Fruit fly (Drosophila melanogaster) whole organism, embryonic: ENCODE measurements around the gene how.
A peak's percentile ranks its signal among the peaks of the same experiment; 100 is the strongest.

Experiments used
- ATbp ChIP-seq: fragments of 200-800 bp; sonication (Bioruptor generic); optimal IDR thresholded peaks from 2 replicates; lab custom pipeline; 2017; ENCODE audit warnings: missing biosample characterization, mild to moderate bottlenecking, missing genetic modification characterization, missing genetic modification reagents
- Asciz ChIP-seq: fragments of 200-800 bp; sonication (Bioruptor generic); optimal IDR thresholded peaks from 2 replicates; lab custom pipeline; 2017; ENCODE audit warnings: missing biosample characterization, mild to moderate bottlenecking, missing genetic modification characterization, missing genetic modification reagents
- BtbVII ChIP-seq: fragments of 200-800 bp; sonication (Bioruptor generic); optimal IDR thresholded peaks from 3 replicates; lab custom pipeline; 2017; ENCODE audit warnings: missing biosample characterization, mild to moderate bottlenecking, missing genetic modification characterization
- CG10147 ChIP-seq: fragments of 200-800 bp; sonication (Bioruptor generic); optimal IDR thresholded peaks from 2 replicates; lab custom pipeline; 2019; ENCODE audit warnings: missing biosample characterization, mild to moderate bottlenecking, missing genetic modification characterization, moderate library complexity
- CG10274 ChIP-seq: fragments of 200-800 bp; sonication (Bioruptor generic); optimal IDR thresholded peaks from 3 replicates; lab custom pipeline; 2017; ENCODE audit warnings: missing biosample characterization, mild to moderate bottlenecking, missing genetic modification characterization
- CG10431 ChIP-seq: fragments of 200-800 bp; sonication (Bioruptor generic); optimal IDR thresholded peaks from 3 replicates; lab custom pipeline; 2018; ENCODE audit warnings: missing biosample characterization, mild to moderate bottlenecking, missing genetic modification characterization
- CG10565 ChIP-seq: fragments of 200-800 bp; sonication (Bioruptor generic); optimal IDR thresholded peaks from 3 replicates; lab custom pipeline; 2016; ENCODE audit warnings: missing biosample characterization, mild to moderate bottlenecking, missing genetic modification characterization
- CG10979 ChIP-seq: fragments of 200-800 bp; sonication (Bioruptor generic); optimal IDR thresholded peaks from 2 replicates; lab custom pipeline; 2018; ENCODE audit warnings: missing biosample characterization, mild to moderate bottlenecking, missing genetic modification characterization, moderate library complexity
- CG11247 ChIP-seq: fragments of 200-800 bp; sonication (Bioruptor generic); IDR thresholded peaks from 2 replicates; pipeline ENCODE4 v1.3.6; 2022; ENCODE audit warnings: missing biosample characterization, missing genetic modification characterization
- CG15514 ChIP-seq: fragments of 200-800 bp; sonication (Bioruptor generic); optimal IDR thresholded peaks from 3 replicates; lab custom pipeline; 2017; ENCODE audit warnings: missing biosample characterization, missing genetic modification characterization, mild to moderate bottlenecking, moderate library complexity, missing genetic modification reagents
- CG1602 ChIP-seq: fragments of 200-800 bp; sonication (Bioruptor generic); optimal IDR thresholded peaks from 3 replicates; lab custom pipeline; 2016; ENCODE audit warnings: missing biosample characterization, missing genetic modification characterization
- CG17361 ChIP-seq: fragments of 200-800 bp; sonication (Bioruptor generic); IDR thresholded peaks from 3 replicates; pipeline ENCODE4 v1.3.6; 2022; ENCODE audit warnings: missing biosample characterization, missing genetic modification characterization
- CG17385 ChIP-seq: fragments of 200-800 bp; sonication (Bioruptor generic); optimal IDR thresholded peaks from 3 replicates; lab custom pipeline; 2018; ENCODE audit warnings: missing biosample characterization, mild to moderate bottlenecking, missing genetic modification characterization
- CG18599 ChIP-seq: fragments of 200-800 bp; sonication (Bioruptor generic); optimal IDR thresholded peaks from 3 replicates; lab custom pipeline; 2017; ENCODE audit warnings: missing biosample characterization, missing genetic modification characterization, mild to moderate bottlenecking, moderate library complexity, missing genetic modification reagents
- CG2120 ChIP-seq: fragments of 200-800 bp; sonication (Bioruptor generic); optimal IDR thresholded peaks from 3 replicates; lab custom pipeline; 2016; ENCODE audit warnings: missing biosample characterization, missing genetic modification characterization
- CG2678 ChIP-seq: fragments of 200-800 bp; sonication (Bioruptor generic); optimal IDR thresholded peaks from 3 replicates; lab custom pipeline; 2019; ENCODE audit warnings: missing biosample characterization, mild to moderate bottlenecking, missing genetic modification characterization, moderate library complexity
- CG2712 ChIP-seq: fragments of 200-800 bp; optimal IDR thresholded peaks from 3 replicates; lab custom pipeline; 2019; ENCODE audit warnings: missing biosample characterization, mild to moderate bottlenecking, missing genetic modification characterization, moderate library complexity
- CG32532 ChIP-seq: fragments of 200-800 bp; sonication (Bioruptor generic); IDR thresholded peaks from 2 replicates; pipeline ENCODE4 v1.3.6; 2022; ENCODE audit warnings: missing biosample characterization, missing genetic modification characterization
- CG3281 ChIP-seq: fragments of 200-800 bp; sonication (Bioruptor generic); optimal IDR thresholded peaks from 3 replicates; lab custom pipeline; 2017; ENCODE audit warnings: missing biosample characterization, mild to moderate bottlenecking, missing genetic modification characterization
- CG3407 ChIP-seq: fragments of 200-800 bp; sonication (Bioruptor generic); optimal IDR thresholded peaks from 2 replicates; lab custom pipeline; 2018; ENCODE audit warnings: missing biosample characterization, mild to moderate bottlenecking, missing genetic modification characterization
- CG4617 ChIP-seq: fragments of 200-800 bp; sonication (Bioruptor generic); optimal IDR thresholded peaks from 3 replicates; lab custom pipeline; 2016; ENCODE audit warnings: missing biosample characterization, missing genetic modification characterization, borderline replicate concordance
- CG6765 ChIP-seq: fragments of 200-800 bp; sonication (Bioruptor generic); optimal IDR thresholded peaks from 3 replicates; lab custom pipeline; 2017; ENCODE audit warnings: missing biosample characterization, mild to moderate bottlenecking, missing genetic modification characterization
- CG6854 ChIP-seq: fragments of 200-800 bp; sonication (Bioruptor generic); optimal IDR thresholded peaks from 3 replicates; lab custom pipeline; 2017; ENCODE audit warnings: missing biosample characterization, mild to moderate bottlenecking, missing genetic modification characterization
- CG9609 ChIP-seq: fragments of 200-800 bp; sonication (Bioruptor generic); optimal IDR thresholded peaks from 3 replicates; lab custom pipeline; 2016; ENCODE audit warnings: missing biosample characterization, missing genetic modification characterization
- D ChIP-seq, 2 experiments: fragments of 200-800 bp in 1 of 2; fragments of >200 bp in 1 of 2; sonication (Bioruptor generic) in 1 of 2; optimal IDR thresholded peaks; 2 replicates in 1 of 2; 3 replicates in 1 of 2; lab custom pipeline; 2017; ENCODE audit warnings: mild to moderate bottlenecking in 1 of 2, missing biosample characterization in 1 of 2, missing genetic modification characterization in 1 of 2, missing genetic modification reagents in 1 of 2
- Dp ChIP-seq: fragments of 200-800 bp; sonication (Bioruptor generic); optimal IDR thresholded peaks from 2 replicates; lab custom pipeline; 2018; ENCODE audit warnings: missing biosample characterization, mild to moderate bottlenecking, missing genetic modification characterization, moderate library complexity
- Dref ChIP-seq: fragments of 200-800 bp; sonication (Bioruptor generic); IDR thresholded peaks from 2 replicates; pipeline ENCODE4 v1.3.6; 2022; ENCODE audit warnings: missing biosample characterization, missing genetic modification characterization
- Eip74EF ChIP-seq, 2 experiments: fragments of 200-800 bp in 1 of 2; fragments of >200 bp in 1 of 2; sonication (Bioruptor generic) in 1 of 2; optimal IDR thresholded peaks; 2 replicates each; lab custom pipeline; 2017 to 2019; ENCODE audit warnings: missing biosample characterization in 2 of 2, missing genetic modification characterization in 2 of 2, mild to moderate bottlenecking in 1 of 2, moderate library complexity in 1 of 2
- Elba2 ChIP-seq: fragments of 200-800 bp; sonication (Bioruptor generic); optimal IDR thresholded peaks from 3 replicates; lab custom pipeline; 2016; ENCODE audit warnings: missing biosample characterization, missing genetic modification characterization
- Fer1 ChIP-seq: fragments of 200-800 bp; sonication (Bioruptor generic); optimal IDR thresholded peaks from 2 replicates; lab custom pipeline; 2017; ENCODE audit warnings: missing biosample characterization, mild to moderate bottlenecking, missing genetic modification characterization
- GATAe ChIP-seq: fragments of 200-800 bp; sonication (Bioruptor generic); conservative IDR thresholded peaks from 2 replicates; pipeline ENCODE4 v1.3.6; 2022; ENCODE audit warnings: missing biosample characterization, missing genetic modification characterization
- Hmr ChIP-seq: fragments of 200-800 bp; sonication (Bioruptor generic); optimal IDR thresholded peaks from 3 replicates; lab custom pipeline; 2017; ENCODE audit warnings: mild to moderate bottlenecking, missing biosample characterization, missing genetic modification reagents, missing genetic modification characterization
- Hr3 ChIP-seq: fragments of 200-800 bp; sonication (Bioruptor generic); optimal IDR thresholded peaks from 3 replicates; lab custom pipeline; 2016; ENCODE audit warnings: missing biosample characterization, missing genetic modification characterization
- Med ChIP-seq: fragments of 200-800 bp; sonication (Bioruptor generic); peaks from one replicate; lab custom pipeline; 2016; ENCODE audit warnings: missing biosample characterization, missing genetic modification characterization, mild to moderate bottlenecking, inconsistent platforms, moderate library complexity
- Meics ChIP-seq: fragments of 200-800 bp; sonication (Bioruptor generic); optimal IDR thresholded peaks from 2 replicates; lab custom pipeline; 2017; ENCODE audit warnings: missing biosample characterization, mild to moderate bottlenecking, missing genetic modification characterization
- PHDP ChIP-seq: fragments of 200-800 bp; sonication (Bioruptor generic); optimal IDR thresholded peaks from 3 replicates; lab custom pipeline; 2018; ENCODE audit warnings: missing biosample characterization, mild to moderate bottlenecking, missing genetic modification characterization, moderate library complexity
- Spps ChIP-seq: fragments of 200-800 bp; sonication (Bioruptor generic); optimal IDR thresholded peaks from 2 replicates; lab custom pipeline; 2018; ENCODE audit warnings: missing biosample characterization, mild to moderate bottlenecking, missing genetic modification characterization
- ara ChIP-seq: fragments of 200-800 bp; sonication (Bioruptor generic); IDR thresholded peaks from 2 replicates; pipeline ENCODE4 v1.3.6; 2022; ENCODE audit warnings: missing biosample characterization, missing genetic modification characterization
- btn ChIP-seq: fragments of 200-800 bp; sonication (Bioruptor generic); optimal IDR thresholded peaks from 2 replicates; lab custom pipeline; 2016; ENCODE audit warnings: missing biosample characterization, missing genetic modification characterization
- caup ChIP-seq: fragments of 200-800 bp; sonication (Bioruptor generic); optimal IDR thresholded peaks from 3 replicates; lab custom pipeline; 2017; ENCODE audit warnings: missing biosample characterization, mild to moderate bottlenecking, missing genetic modification characterization, moderate library complexity; ENCODE audit not compliant: severe bottlenecking
- chm ChIP-seq: fragments of 200-800 bp; sonication (Bioruptor generic); IDR thresholded peaks from 2 replicates; pipeline ENCODE4 v1.3.6; 2022; ENCODE audit warnings: missing biosample characterization, missing genetic modification characterization
- ems ChIP-seq: fragments of 200-800 bp; sonication (Bioruptor generic); optimal IDR thresholded peaks from 3 replicates; lab custom pipeline; 2016; ENCODE audit warnings: missing biosample characterization, missing genetic modification characterization
- en ChIP-seq: fragments of 200-800 bp; sonication (Bioruptor generic); optimal IDR thresholded peaks from 2 replicates; lab custom pipeline; 2016; ENCODE audit warnings: missing biosample characterization, missing genetic modification characterization
- gfzf ChIP-seq: fragments of 200-800 bp; sonication (Bioruptor generic); optimal IDR thresholded peaks from 2 replicates; lab custom pipeline; 2016; ENCODE audit warnings: missing biosample characterization, mild to moderate bottlenecking, missing genetic modification characterization, moderate library complexity
- gsb-n ChIP-seq: fragments of 200-800 bp; sonication (Bioruptor generic); optimal IDR thresholded peaks from 3 replicates; lab custom pipeline; 2018; ENCODE audit warnings: missing biosample characterization, mild to moderate bottlenecking, missing genetic modification characterization
- ind ChIP-seq: fragments of 200-800 bp; sonication (Bioruptor generic); optimal IDR thresholded peaks from 3 replicates; lab custom pipeline; 2016; ENCODE audit warnings: missing biosample characterization, missing genetic modification characterization
- lab ChIP-seq: fragments of 200-800 bp; sonication (Bioruptor generic); optimal IDR thresholded peaks from 3 replicates; lab custom pipeline; 2017; ENCODE audit warnings: missing biosample characterization, missing genetic modification characterization, mild to moderate bottlenecking, moderate library complexity, missing genetic modification reagents
- luna ChIP-seq: fragments of 200-800 bp; sonication (Bioruptor generic); optimal IDR thresholded peaks from 2 replicates; lab custom pipeline; 2016; ENCODE audit warnings: missing biosample characterization, missing genetic modification characterization
- rib ChIP-seq: fragments of 200-800 bp; sonication (Bioruptor generic); IDR thresholded peaks from 2 replicates; pipeline ENCODE4 v1.3.6; 2022; ENCODE audit warnings: missing biosample characterization, missing genetic modification characterization
- sima ChIP-seq: fragments of 200-800 bp; sonication (Bioruptor generic); optimal IDR thresholded peaks from 2 replicates; lab custom pipeline; 2016; ENCODE audit warnings: missing biosample characterization, missing genetic modification characterization
- ssp ChIP-seq: fragments of 200-800 bp; sonication (Bioruptor generic); IDR thresholded peaks from 2 replicates; pipeline ENCODE4 v1.3.6; 2022; ENCODE audit warnings: missing biosample characterization, missing genetic modification characterization

Gene how

DNA sequence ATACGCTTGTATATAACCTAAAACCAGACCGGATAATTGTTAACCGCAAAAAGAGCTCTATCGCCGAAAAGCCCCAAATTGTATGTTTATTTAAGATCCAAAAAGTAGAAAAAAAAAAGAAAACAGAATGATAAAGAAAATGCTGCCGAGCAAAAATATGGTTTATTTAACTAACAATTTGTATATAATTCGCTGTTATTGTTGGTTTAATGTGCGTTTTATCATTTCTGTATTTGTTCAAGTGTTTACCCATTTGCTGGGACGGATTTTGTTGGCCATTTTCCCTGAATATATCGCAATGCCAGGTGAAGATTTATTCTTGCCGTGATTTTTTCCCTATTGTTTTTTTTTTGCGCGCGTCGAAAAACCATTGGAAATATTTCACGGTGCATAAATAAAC lies 15.1 kb downstream of the how start:
- TF ChIP-seq CG2678 (tag; lab: Kevin White, UChicago), result peak; percentile 25
- TF ChIP-seq rib (GFP tag; lab: Robert Waterston, UW), result no peak
- peak; percentile 1 for TF ChIP-seq CG15514 (GFP tag; lab: Kevin White, UChicago)
- TF ChIP-seq Elba2 (GFP tag; lab: Kevin White, UChicago), result no peak
- TF ChIP-seq Asciz (GFP tag; lab: Kevin White, UChicago), result no peak
- TF ChIP-seq CG3407, result no peak
- TF ChIP-seq Eip74EF (GFP tag; optimal IDR thresholded peaks at IDR 0.05; lab: Kevin White, UChicago), result no peak
- peak; percentile 56 for TF ChIP-seq CG3281 (GFP tag; lab: Kevin White, UChicago)
- no peak for TF ChIP-seq D (optimal IDR thresholded peaks at IDR 0.05; lab: Kevin White, UChicago)
- no peak for TF ChIP-seq D (GFP tag; optimal IDR thresholded peaks at IDR 0.05; lab: Kevin White, UChicago)
- TF ChIP-seq Hmr, result peak; percentile 25
- peak; percentile 4 for TF ChIP-seq CG10147
- TF ChIP-seq Dp (GFP tag; lab: Kevin White, UChicago), result no peak
- TF ChIP-seq ATbp (GFP tag; lab: Kevin White, UChicago), result no peak
- TF ChIP-seq en (GFP tag; lab: Kevin White, UChicago), result no peak
- TF ChIP-seq caup (GFP tag; lab: Kevin White, UChicago), result peak; percentile 68
- TF ChIP-seq lab (GFP tag; lab: Kevin White, UChicago), result peak; percentile 42
- no peak for TF ChIP-seq CG1602 (GFP tag; lab: Kevin White, UChicago)
- peak; percentile 46 for TF ChIP-seq Meics
- no peak for TF ChIP-seq CG4617
- peak; percentile 20 for TF ChIP-seq CG2120 (GFP tag; lab: Kevin White, UChicago)
- no peak for TF ChIP-seq luna (GFP tag; lab: Kevin White, UChicago)
- TF ChIP-seq BtbVII (GFP tag; lab: Kevin White, UChicago), result peak; percentile 54
- no peak for TF ChIP-seq CG6854 (GFP tag; lab: Kevin White, UChicago)
- no peak for TF ChIP-seq ems (GFP tag; lab: Kevin White, UChicago)
- peak; percentile 24 for TF ChIP-seq CG18599 (GFP tag; lab: Kevin White, UChicago)
- TF ChIP-seq CG9609 (GFP tag; lab: Kevin White, UChicago), result no peak
- TF ChIP-seq gsb-n (tag; lab: Kevin White, UChicago), result no peak
- peak; percentile 39 for TF ChIP-seq Fer1 (GFP tag; lab: Kevin White, UChicago)
- no peak for TF ChIP-seq Dref (GFP tag; lab: Robert Waterston, UW)
- no peak for TF ChIP-seq ara
- TF ChIP-seq PHDP (tag; lab: Kevin White, UChicago), result peak; percentile 21
- TF ChIP-seq ssp (GFP tag; lab: Robert Waterston, UW), result no peak

DNA sequence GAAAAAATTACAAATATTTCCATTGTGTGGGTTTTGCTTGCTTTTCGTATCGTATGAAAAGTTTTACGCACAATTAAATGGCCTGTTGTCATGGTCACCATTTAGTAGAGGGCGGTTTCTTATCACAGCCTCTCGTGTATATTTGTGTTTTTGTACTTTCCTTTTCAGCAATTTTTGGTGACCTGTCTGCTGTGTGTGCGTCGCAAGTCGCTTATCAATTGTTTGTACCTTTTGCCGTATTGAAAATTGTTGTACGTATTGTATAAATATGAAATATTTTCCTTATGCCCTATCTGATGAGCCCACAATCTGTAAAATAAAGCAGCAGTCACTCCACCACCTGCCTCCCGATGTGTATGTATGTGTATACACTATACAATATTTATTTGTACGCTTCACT lies 24.4 kb downstream of the how start:
- peak; percentile 16 for TF ChIP-seq Spps
- TF ChIP-seq Hr3 (GFP tag; lab: Kevin White, UChicago), result no peak
- TF ChIP-seq gfzf (GFP tag; lab: Kevin White, UChicago), result no peak
- TF ChIP-seq CG11247, result no peak
- TF ChIP-seq CG6765 (GFP tag; lab: Kevin White, UChicago), result no peak
- no peak for TF ChIP-seq CG32532 (GFP tag; lab: Robert Waterston, UW)
- TF ChIP-seq CG2712 (tag; lab: Kevin White, UChicago), result peak; percentile 7
- no peak for TF ChIP-seq CG10979 (tag; lab: Kevin White, UChicago)
- peak; percentile 5 for TF ChIP-seq CG3281 (GFP tag; lab: Kevin White, UChicago)
- peak; percentile 12 for TF ChIP-seq Med (GFP tag; lab: Kevin White, UChicago)
- peak; percentile 23 for TF ChIP-seq CG10274 (GFP tag; lab: Kevin White, UChicago)
- TF ChIP-seq CG10565 (GFP tag; lab: Kevin White, UChicago), result no peak
- no peak for TF ChIP-seq sima (GFP tag; lab: Kevin White, UChicago)
- no peak for TF ChIP-seq ind (GFP tag; lab: Kevin White, UChicago)
- TF ChIP-seq CG17361, result no peak
- TF ChIP-seq GATAe (GFP tag; lab: Robert Waterston, UW), result no peak
- no peak for TF ChIP-seq btn (GFP tag; lab: Kevin White, UChicago)
- TF ChIP-seq chm (GFP tag; lab: Robert Waterston, UW), result peak; percentile 38; the same call in 1 of the 2 replicates
- TF ChIP-seq CG10431, result no peak
- no peak for TF ChIP-seq CG17385 (GFP tag; lab: Kevin White, UChicago)
